Fruit fly (Drosophila melanogaster) whole organism, embryonic: ENCODE results near the gene CG2617.

ENCODE experiments used
- CG34224 ChIP-seq: fragments of 200-800 bp; sonication (Bioruptor generic); IDR thresholded peaks from 3 replicates; pipeline ENCODE4 v1.3.6; 2022; ENCODE audit warnings: missing biosample characterization, missing genetic modification characterization; ENCODE audit not compliant: partially characterized antibody
- CG9215 ChIP-seq: fragments of 200-800 bp; sonication (Bioruptor generic); IDR thresholded peaks from 2 replicates; pipeline ENCODE4 v1.3.6; 2022; ENCODE audit warnings: missing biosample characterization, missing genetic modification characterization
- Hmx ChIP-seq: fragments of 200-800 bp; sonication (Bioruptor generic); optimal IDR thresholded peaks from 2 replicates; lab custom pipeline; 2016; ENCODE audit warnings: missing biosample characterization, missing genetic modification characterization

- TF ChIP-seq Hmx: no peak
- no peak for TF ChIP-seq CG34224 (GFP tag; lab: Robert Waterston, UW)
- TF ChIP-seq CG9215 (GFP tag; lab: Robert Waterston, UW): no peak
These were observed 23.8 kb downstream of the CG2617 start for dm6 chr2L:20705869-20706368.
